Fruit fly (Drosophila melanogaster) whole organism, wandering third instar larva: ENCODE results near the gene CG31253.

ENCODE experiments used
- CG32264 ChIP-seq: fragments of 200-800 bp; sonication (Bioruptor generic); optimal IDR thresholded peaks from 2 replicates; lab custom pipeline; 2016; ENCODE audit warnings: missing biosample characterization, missing genetic modification characterization
- Dfd ChIP-seq: fragments of >200 bp; optimal IDR thresholded peaks from 2 replicates; lab custom pipeline; 2017; ENCODE audit warnings: missing biosample characterization, missing genetic modification characterization
- dsf ChIP-seq: sonication (Bioruptor generic); optimal IDR thresholded peaks from 2 replicates; lab custom pipeline; 2016; ENCODE audit warnings: missing biosample characterization, missing genetic modification characterization, borderline replicate concordance
- fru ChIP-seq: fragments of 200-800 bp; sonication (Bioruptor generic); optimal IDR thresholded peaks from 3 replicates; lab custom pipeline; 2016; ENCODE audit warnings: missing biosample characterization, mild to moderate bottlenecking, missing genetic modification characterization
- lola ChIP-seq: fragments of >200 bp; optimal IDR thresholded peaks from 2 replicates; lab custom pipeline; 2017; ENCODE audit warnings: missing biosample characterization, missing genetic modification characterization
- pan ChIP-seq: fragments of >200 bp; optimal IDR thresholded peaks from 2 replicates; lab custom pipeline; 2017

DNA sequence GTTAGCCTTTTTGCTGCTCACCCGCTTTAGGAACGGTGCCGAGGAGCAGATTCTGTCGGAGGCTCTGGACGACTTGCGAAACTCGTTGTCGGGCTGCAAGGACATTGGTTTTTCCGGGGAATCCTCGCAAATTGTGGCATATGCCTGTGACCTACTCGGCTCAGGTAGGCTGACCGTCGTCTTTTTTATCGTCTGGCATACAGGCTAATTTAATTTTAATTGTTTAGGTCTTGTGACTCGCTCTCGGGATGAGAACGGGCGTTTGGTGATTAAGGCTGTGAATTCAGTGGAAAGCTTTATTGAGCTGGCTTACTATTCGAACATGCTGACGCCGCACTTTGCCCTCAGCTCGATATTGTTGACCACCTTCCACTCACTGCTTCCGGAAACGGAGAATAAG lies 28.9 kb downstream of the CG31253 start:
- TF ChIP-seq dsf (GFP tag; lab: Kevin White, UChicago), result no peak
- no peak for TF ChIP-seq pan (lab: Kevin White, UChicago)
- TF ChIP-seq CG32264 (GFP tag; lab: Kevin White, UChicago), result no peak
- TF ChIP-seq Dfd (GFP tag; lab: Kevin White, UChicago), result no peak
- no peak for TF ChIP-seq fru (GFP tag; lab: Kevin White, UChicago)
- no peak for TF ChIP-seq lola
